Worm (Caenorhabditis elegans) whole organism, mixed stage, embryonic: ENCODE measurements around the gene frm-7.

Experiments
- ceh-83 ChIP-seq: fragments of 200-800 bp; sonication (Bioruptor generic); optimal IDR thresholded peaks from 2 replicates; lab custom pipeline; 2018; ENCODE audit warnings: mild to moderate bottlenecking, missing genetic modification characterization, missing compliant biosample characterization
- mab-5 ChIP-seq: fragments of 150-350 bp; optimal IDR thresholded peaks from 2 replicates; lab custom pipeline; 2014; ENCODE audit warnings: missing biosample characterization, missing genetic modification characterization
- nhr-76 ChIP-seq: sonication (generic microtip); optimal IDR thresholded peaks from 2 replicates; lab custom pipeline; 2017; ENCODE audit warnings: missing biosample characterization, missing genetic modification characterization
- sptf-1 ChIP-seq: sonication (generic microtip); optimal IDR thresholded peaks from 2 replicates; lab custom pipeline; 2017; ENCODE audit warnings: mild to moderate bottlenecking, missing genetic modification characterization, moderate library complexity, missing compliant biosample characterization

ce11 chrV:12314413-12314812 is 12.1 kb downstream of the frm-7 start:
- no peak for TF ChIP-seq mab-5 (tag; lab: Kevin White, UChicago)
- no peak for TF ChIP-seq nhr-76
- TF ChIP-seq ceh-83 (GFP tag; lab: Kevin White, UChicago), result no peak
- no peak for TF ChIP-seq sptf-1 (tag; lab: Kevin White, UChicago)
